Fruit fly (Drosophila melanogaster) whole organism: ENCODE results near the gene CG43116.

Experiments
- EcR ChIP-seq, 2 experiments: fragments of >200 bp; optimal IDR thresholded peaks; 2 replicates each; lab custom pipeline; 2017; ENCODE audit warnings: missing biosample characterization in 2 of 2, missing genetic modification characterization in 2 of 2, missing genetic modification reagents in 2 of 2
- psq ChIP-seq: fragments of >200 bp; optimal IDR thresholded peaks from 2 replicates; lab custom pipeline; 2017

DNA sequence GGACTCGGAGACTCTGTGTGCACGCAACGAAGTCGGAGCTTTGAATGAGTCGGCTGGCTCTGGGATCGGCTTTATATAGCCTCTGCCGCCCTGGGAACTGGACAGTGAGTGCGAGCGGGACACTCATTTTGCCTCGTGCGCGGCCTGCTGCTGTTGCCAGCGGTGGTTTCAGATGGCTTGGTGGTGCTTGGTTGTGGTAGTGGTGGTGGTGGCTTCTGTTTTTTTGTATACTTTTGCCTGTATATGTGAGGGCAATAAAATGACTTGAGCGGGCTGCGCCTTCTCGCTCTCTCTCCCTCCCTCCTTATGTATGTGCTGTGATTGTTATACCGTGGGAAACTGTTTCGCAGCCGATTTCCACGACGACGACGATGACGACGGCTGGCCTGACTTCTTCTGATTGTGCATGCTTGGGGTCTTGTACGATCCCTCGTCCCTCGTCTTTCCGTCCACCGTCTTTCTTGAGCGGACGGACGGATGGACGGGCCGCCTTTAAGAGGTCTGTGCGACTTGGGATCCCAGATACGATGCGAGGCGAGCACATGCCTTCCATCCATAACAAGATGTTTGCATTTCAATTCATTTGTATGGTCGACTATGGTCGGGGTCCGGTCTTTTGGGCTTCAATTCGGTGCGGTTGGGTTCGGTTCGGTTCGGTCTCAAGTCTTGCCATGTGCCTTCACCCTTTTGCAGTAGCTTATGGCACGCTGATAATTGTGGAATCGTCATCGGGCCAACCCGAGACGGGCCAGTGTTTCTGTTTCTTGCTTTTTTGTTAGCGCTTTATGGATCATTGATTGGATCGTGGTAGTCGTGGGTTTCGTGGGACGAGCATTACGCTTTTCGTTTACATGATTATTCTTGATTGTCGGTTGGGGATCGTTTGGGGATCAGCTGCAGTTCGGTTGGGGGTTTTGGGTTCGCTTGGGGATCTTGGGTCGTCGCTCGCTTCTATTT is 9.5 kb upstream of the CG43116 start:
- TF ChIP-seq EcR (GFP tag; optimal IDR thresholded peaks at IDR 0.05; lab: Kevin White, UChicago) (peak in 1 of 2 experiments; percentile 52), psq (lab: Kevin White, UChicago) (no peak)
